Fruit fly (Drosophila melanogaster) whole organism, pupa: ENCODE measurements around the gene CG13075.

Source experiments
- CG13204 ChIP-seq: fragments of 200-800 bp; sonication (Bioruptor generic); optimal IDR thresholded peaks from 2 replicates; lab custom pipeline; 2018; ENCODE audit warnings: missing biosample characterization, mild to moderate bottlenecking, missing genetic modification characterization, moderate library complexity
- CG17806 ChIP-seq: fragments of 200-800 bp; sonication (Bioruptor generic); optimal IDR thresholded peaks from 2 replicates; lab custom pipeline; 2018; ENCODE audit warnings: missing biosample characterization, mild to moderate bottlenecking, missing genetic modification characterization, moderate library complexity
- CG8159 ChIP-seq: fragments of 200-800 bp; sonication (Bioruptor generic); optimal IDR thresholded peaks from 3 replicates; lab custom pipeline; 2018; ENCODE audit warnings: missing biosample characterization, mild to moderate bottlenecking, missing genetic modification characterization, moderate library complexity
- Pif1B ChIP-seq: fragments of 200-800 bp; sonication (Bioruptor generic); optimal IDR thresholded peaks from 3 replicates; lab custom pipeline; 2016; ENCODE audit warnings: missing biosample characterization, missing genetic modification characterization
- Snoo ChIP-seq: fragments of 200-800 bp; sonication (Bioruptor generic); optimal IDR thresholded peaks from 3 replicates; lab custom pipeline; 2017; ENCODE audit warnings: missing biosample characterization, mild to moderate bottlenecking, missing genetic modification characterization, inconsistent platforms
- rn ChIP-seq: fragments of 200-800 bp; sonication (Bioruptor generic); IDR thresholded peaks from 2 replicates; pipeline ENCODE4 v1.3.6; 2022; ENCODE audit warnings: missing biosample characterization, missing genetic modification characterization

dm6 chr3L:16035185-16035584 is 48.6 kb upstream of the CG13075 start, which contains the start of gene CG5895:
- no peak for TF ChIP-seq CG8159
- TF ChIP-seq rn = no peak
- no peak for TF ChIP-seq Snoo (tag; lab: Kevin White, UChicago)
- TF ChIP-seq CG17806 = no peak
- no peak for TF ChIP-seq CG13204 (GFP tag; lab: Kevin White, UChicago)
- TF ChIP-seq Pif1B = no peak
